Fruit fly (Drosophila melanogaster) S2 (cell line): ENCODE results near the gene CG15728.

Experiments used
- CG8478 ChIP-seq: fragments of >200 bp; optimal IDR thresholded peaks from 2 replicates; lab custom pipeline; 2018
- CTCF ChIP-seq, 2 experiments: fragments of >200 bp; optimal IDR thresholded peaks; 2 replicates each; lab custom pipeline; 2018

CG15728 gene

DNA sequence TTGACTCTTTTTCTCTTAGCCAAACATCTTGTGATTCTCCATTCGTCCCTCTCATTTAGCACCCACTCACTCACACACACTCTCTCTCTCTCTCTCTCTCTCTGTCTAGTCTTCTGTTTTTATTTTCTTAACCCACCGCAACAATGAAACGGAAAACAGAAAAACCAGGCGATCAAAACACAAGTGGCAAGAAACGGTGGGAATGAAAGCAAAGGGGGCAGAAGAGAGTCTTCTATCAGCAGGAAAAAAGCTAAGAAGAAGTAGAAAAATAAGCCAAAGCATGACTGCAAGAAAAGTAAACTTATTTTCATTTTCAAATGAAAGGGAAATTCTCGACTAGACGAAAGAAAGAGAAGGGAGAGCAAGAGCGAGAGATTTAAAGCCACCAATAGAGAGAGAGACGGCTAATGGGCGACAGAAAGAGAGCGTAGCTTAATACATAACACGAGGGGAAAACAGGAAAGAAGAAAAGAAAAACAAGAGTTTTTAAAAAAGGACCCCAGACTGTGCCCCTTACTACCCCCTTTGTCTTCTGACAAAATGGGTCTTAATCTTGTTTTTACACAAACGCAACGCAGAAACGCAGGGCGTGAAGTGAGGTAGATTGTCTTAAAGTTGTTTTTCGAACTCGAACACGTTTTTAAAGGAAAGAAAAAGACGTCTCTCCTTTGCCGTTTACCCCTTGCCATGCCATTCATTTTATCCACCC, 49.9 kb downstream of the CG15728 start:
- TF ChIP-seq CTCF (optimal IDR thresholded peaks at IDR 0.05; lab: Kevin White, UChicago) (no peak), CG8478 (lab: Kevin White, UChicago) (no peak)

DNA sequence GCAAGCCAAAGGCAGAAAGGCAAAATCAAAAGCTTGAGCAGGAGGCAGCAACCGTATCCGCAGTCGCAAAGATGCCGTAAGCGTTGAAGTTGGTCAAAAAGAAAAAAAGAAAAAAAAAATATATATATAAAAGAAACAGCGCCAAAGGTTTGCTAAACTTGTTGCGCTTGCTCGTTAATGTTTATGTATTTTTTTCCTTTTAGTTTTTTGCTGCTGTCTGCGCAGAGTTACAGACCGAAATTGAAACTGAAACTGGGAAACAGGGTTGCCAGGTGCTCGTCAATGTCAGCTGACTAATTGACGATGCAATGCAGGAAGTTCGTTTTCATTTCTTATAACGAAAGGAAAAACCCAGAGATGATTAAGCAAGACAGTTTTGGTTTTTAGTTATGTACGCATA, 51.2 kb downstream of the CG15728 start:
- no peak for TF ChIP-seq CG8478 (lab: Kevin White, UChicago)
- TF ChIP-seq CTCF (optimal IDR thresholded peaks at IDR 0.05; lab: Kevin White, UChicago): no peak

DNA sequence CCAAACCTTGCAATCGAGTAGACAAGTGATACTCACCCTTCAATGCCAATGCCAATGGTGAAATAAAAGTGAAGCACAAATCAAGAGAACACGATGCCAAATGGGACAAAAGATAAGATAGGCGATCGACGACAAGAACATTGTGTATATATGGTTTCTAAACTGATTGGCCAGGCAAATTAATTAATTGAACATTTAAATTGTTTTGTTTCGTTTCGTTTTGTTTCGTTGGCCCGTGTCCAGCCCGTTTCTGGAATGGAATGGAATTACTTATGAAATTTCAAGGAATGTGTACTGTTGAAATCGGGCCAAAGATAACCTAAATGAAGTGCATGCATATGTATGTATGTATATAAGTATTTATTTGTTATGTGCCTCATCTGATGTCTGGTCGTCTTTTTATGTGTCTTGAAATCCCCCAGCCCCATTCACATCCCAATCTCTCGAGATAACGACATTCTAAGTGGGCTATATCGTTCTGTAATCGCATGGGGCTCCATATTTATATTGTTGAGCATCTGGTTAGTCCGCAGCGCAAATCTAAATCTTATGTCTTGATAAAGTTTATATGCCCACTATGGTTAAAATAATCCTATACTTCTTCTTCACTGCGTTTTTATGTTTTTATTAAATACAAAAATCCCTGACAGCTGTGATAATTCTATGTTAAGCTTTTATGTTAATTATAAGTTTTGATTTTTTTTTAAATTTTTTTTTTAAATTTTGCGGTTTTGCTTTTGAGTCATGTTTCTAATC, 51.9 kb downstream of the CG15728 start:
- TF ChIP-seq CG8478 (lab: Kevin White, UChicago): no peak
- TF ChIP-seq CTCF (optimal IDR thresholded peaks at IDR 0.05; lab: Kevin White, UChicago): no peak

DNA sequence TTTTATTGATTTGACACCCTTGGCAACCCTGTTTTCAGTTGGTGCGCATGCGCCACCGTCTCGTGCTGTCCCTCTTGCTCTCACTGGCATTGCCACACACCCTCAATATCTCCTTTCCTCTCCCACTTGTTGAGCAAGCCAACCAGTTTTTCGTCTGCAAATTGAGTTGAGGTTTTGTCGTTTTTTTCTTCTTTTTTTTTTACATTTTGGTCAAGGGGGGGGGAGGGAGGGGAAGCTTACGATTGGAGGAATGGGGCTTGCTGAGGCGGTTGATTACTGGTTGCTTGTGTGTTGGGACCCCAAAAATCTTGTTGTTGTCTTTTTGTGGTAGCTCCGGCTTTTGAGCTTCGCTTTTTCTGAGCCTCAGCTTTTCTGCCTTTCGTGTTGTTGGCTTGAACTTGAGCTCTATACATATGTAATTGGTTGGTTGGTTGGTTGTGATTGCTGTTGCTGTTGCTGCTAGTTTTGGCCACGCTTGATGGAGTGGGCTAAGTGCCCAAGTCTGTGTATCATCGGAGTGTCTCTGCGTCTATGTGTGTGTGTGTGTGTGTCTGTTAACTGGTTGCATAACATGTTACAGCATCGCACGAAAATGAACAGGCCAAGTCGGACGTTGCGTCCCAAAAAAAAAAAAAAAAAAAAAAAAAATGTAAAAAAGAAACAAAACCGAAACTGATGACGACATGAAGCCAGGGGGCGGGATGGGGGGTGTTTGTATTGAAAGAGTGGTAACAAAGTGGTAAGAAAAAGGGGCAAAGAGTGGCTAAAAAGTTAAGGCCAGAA, 52.7 kb downstream of the CG15728 start:
- TF ChIP-seq CTCF (optimal IDR thresholded peaks at IDR 0.05; lab: Kevin White, UChicago) (no peak), CG8478 (lab: Kevin White, UChicago) (no peak)
